Fruit fly (Drosophila melanogaster) whole organism, adult: ENCODE measurements around the gene CG5043.
A peak's percentile ranks its signal among the peaks of the same experiment; 100 is the strongest.

Source experiments
- CG33017 ChIP-seq: fragments of 200-800 bp; sonication (Bioruptor generic); optimal IDR thresholded peaks from 2 replicates; lab custom pipeline; 2018; ENCODE audit warnings: missing biosample characterization, mild to moderate bottlenecking, missing genetic modification characterization, moderate library complexity
- CG5204 ChIP-seq: fragments of 200-800 bp; sonication (Bioruptor generic); optimal IDR thresholded peaks from 2 replicates; lab custom pipeline; 2016; ENCODE audit warnings: missing biosample characterization, missing genetic modification characterization
- Crg-1 ChIP-seq: fragments of 200-800 bp; sonication (Bioruptor generic); optimal IDR thresholded peaks from 2 replicates; lab custom pipeline; 2016; ENCODE audit warnings: missing biosample characterization, missing genetic modification characterization
- pad ChIP-seq: fragments of 200-800 bp; sonication (Bioruptor generic); optimal IDR thresholded peaks from 3 replicates; lab custom pipeline; 2017; ENCODE audit warnings: missing biosample characterization, missing genetic modification characterization, mild to moderate bottlenecking, moderate library complexity, missing genetic modification reagents

DNA sequence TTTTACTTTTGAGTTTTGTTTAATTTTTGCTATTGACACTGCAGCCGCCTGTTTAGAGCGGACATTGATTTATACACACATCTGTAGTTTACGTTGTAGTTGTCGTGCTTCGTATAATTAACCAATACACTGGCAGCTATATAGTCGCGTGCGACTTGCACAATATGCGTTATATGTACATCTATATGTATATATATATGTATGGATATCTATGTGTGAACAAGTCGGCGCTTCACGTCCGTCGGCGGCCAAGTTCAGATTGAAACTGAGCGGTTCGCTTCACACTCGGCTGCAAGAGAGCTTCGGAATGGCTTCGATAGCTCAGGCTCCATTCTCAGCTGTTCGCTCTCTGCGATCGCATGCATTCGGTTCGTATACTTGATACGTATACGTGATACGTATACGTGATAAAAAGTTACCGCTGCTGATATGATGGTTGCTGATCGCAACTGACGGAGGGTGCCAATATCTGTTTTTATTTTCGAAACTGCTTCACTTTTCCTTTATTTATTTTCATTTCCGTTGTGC is 5.7 kb upstream of the CG5043 start:
- TF ChIP-seq CG33017 (tag; lab: Kevin White, UChicago) (peak; percentile 58), CG5204 (no peak), pad (GFP tag; lab: Kevin White, UChicago) (peak; percentile 4), Crg-1 (GFP tag; lab: Kevin White, UChicago) (peak; percentile 28)
